Worm (Caenorhabditis elegans) whole organism, L3 larva: ENCODE measurements around the gene F49C12.1.
A peak's percentile ranks its signal among the peaks of the same experiment; 100 is the strongest.

Experiments used
- R02D3.7 ChIP-seq: fragments of 150-350 bp; optimal IDR thresholded peaks from 2 replicates; lab custom pipeline; 2014; ENCODE audit warnings: missing biosample characterization, missing genetic modification characterization
- ZK546.5 ChIP-seq: sonication (generic microtip); optimal IDR thresholded peaks from 2 replicates; lab custom pipeline; 2017; ENCODE audit warnings: missing biosample characterization, missing genetic modification characterization
- aly-2 ChIP-seq: fragments of 150-350 bp; optimal IDR thresholded peaks from 2 replicates; lab custom pipeline; 2014; ENCODE audit warnings: missing biosample characterization, missing genetic modification characterization
- ama-1 ChIP-seq: fragments of 150-350 bp; optimal IDR thresholded peaks from 2 replicates; lab custom pipeline; 2018
- ceh-16 ChIP-seq: sonication (generic microtip); optimal IDR thresholded peaks from 2 replicates; lab custom pipeline; 2017; ENCODE audit warnings: missing biosample characterization, missing genetic modification characterization
- ceh-28 ChIP-seq: fragments of 150-350 bp; optimal IDR thresholded peaks from 2 replicates; lab custom pipeline; 2014; ENCODE audit warnings: missing biosample characterization, missing genetic modification reagents, missing genetic modification characterization
- ceh-82 ChIP-seq: fragments of 150-350 bp; optimal IDR thresholded peaks from 2 replicates; lab custom pipeline; 2014; ENCODE audit warnings: missing biosample characterization, missing genetic modification characterization
- ceh-9 ChIP-seq: sonication (generic microtip); optimal IDR thresholded peaks from 2 replicates; lab custom pipeline; 2018; ENCODE audit warnings: missing biosample characterization, missing genetic modification characterization
- daf-12 ChIP-seq: fragments of 150-350 bp; optimal IDR thresholded peaks from 2 replicates; lab custom pipeline; 2014; ENCODE audit warnings: missing biosample characterization, missing genetic modification reagents, missing genetic modification characterization
- egl-27 ChIP-seq: sonication (generic microtip); optimal IDR thresholded peaks from 4 replicates; lab custom pipeline; 2017; ENCODE audit warnings: missing biosample characterization, missing genetic modification reagents, missing genetic modification characterization
- egl-5 ChIP-seq: fragments of 150-350 bp; optimal IDR thresholded peaks from 2 replicates; lab custom pipeline; 2017; ENCODE audit warnings: missing biosample characterization, missing genetic modification reagents, missing genetic modification characterization, inconsistent platforms
- elt-1 ChIP-seq: fragments of 150-350 bp; optimal IDR thresholded peaks from 2 replicates; lab custom pipeline; 2014; ENCODE audit warnings: missing biosample characterization, missing genetic modification characterization
- elt-2 ChIP-seq: sonication (generic microtip); optimal IDR thresholded peaks from 2 replicates; lab custom pipeline; 2016; ENCODE audit warnings: missing genetic modification reagents, mild to moderate bottlenecking, missing genetic modification characterization, missing compliant biosample characterization
- elt-3 ChIP-seq, 3 experiments: fragments of 150-350 bp in 1 of 3; sonication (generic microtip) in 2 of 3; optimal IDR thresholded peaks; 2 replicates in 2 of 3; 4 replicates in 1 of 3; lab custom pipeline; 2014 to 2017; ENCODE audit warnings: missing biosample characterization in 3 of 3, missing genetic modification characterization in 3 of 3
- eor-1 ChIP-seq, 2 experiments: fragments of 150-350 bp; optimal IDR thresholded peaks; 2 replicates each; lab custom pipeline; 2014 to 2018; ENCODE audit warnings: missing biosample characterization in 2 of 2, missing genetic modification characterization in 2 of 2
- fkh-10 ChIP-seq: sonication (generic microtip); optimal IDR thresholded peaks from 2 replicates; lab custom pipeline; 2017; ENCODE audit warnings: missing biosample characterization, missing genetic modification reagents, missing genetic modification characterization
- fkh-2 ChIP-seq: fragments of 150-350 bp; optimal IDR thresholded peaks from 2 replicates; lab custom pipeline; 2014; ENCODE audit warnings: missing biosample characterization, missing genetic modification reagents, missing genetic modification characterization
- fos-1 ChIP-seq: fragments of 150-350 bp; optimal IDR thresholded peaks from 2 replicates; lab custom pipeline; 2014; ENCODE audit warnings: missing biosample characterization, missing genetic modification characterization
- hmg-11 ChIP-seq: sonication (generic microtip); optimal IDR thresholded peaks from 2 replicates; lab custom pipeline; 2016; ENCODE audit warnings: missing genetic modification characterization, missing compliant biosample characterization
- jun-1 ChIP-seq: fragments of 150-350 bp; optimal IDR thresholded peaks from 2 replicates; lab custom pipeline; 2014; ENCODE audit warnings: missing biosample characterization, missing genetic modification reagents, missing genetic modification characterization
- lin-15B ChIP-seq: fragments of 150-350 bp; optimal IDR thresholded peaks from 2 replicates; lab custom pipeline; 2014; ENCODE audit warnings: missing biosample characterization, missing genetic modification characterization
- lin-39 ChIP-seq: fragments of 150-350 bp; optimal IDR thresholded peaks from 2 replicates; lab custom pipeline; 2018; ENCODE audit warnings: missing biosample characterization, missing genetic modification reagents, missing genetic modification characterization
- lsy-12 ChIP-seq: sonication (generic microtip); optimal IDR thresholded peaks from 2 replicates; lab custom pipeline; 2016; ENCODE audit warnings: mild to moderate bottlenecking, missing genetic modification characterization, missing compliant biosample characterization
- mdl-1 ChIP-seq: fragments of 150-350 bp; optimal IDR thresholded peaks from 2 replicates; lab custom pipeline; 2014; ENCODE audit warnings: missing biosample characterization, missing genetic modification characterization
- mml-1 ChIP-seq: fragments of 150-350 bp; sonication (generic microtip); optimal IDR thresholded peaks from 3 replicates; lab custom pipeline; 2014; ENCODE audit warnings: missing biosample characterization, missing genetic modification characterization
- nfya-1 ChIP-seq: sonication (generic microtip); optimal IDR thresholded peaks from 2 replicates; lab custom pipeline; 2017; ENCODE audit warnings: missing genetic modification characterization, mild to moderate bottlenecking, missing compliant biosample characterization, antibody characterized with exemption, moderate library complexity; ENCODE audit not compliant: insufficient read depth
- nhr-11 ChIP-seq: fragments of 150-350 bp; optimal IDR thresholded peaks from 2 replicates; lab custom pipeline; 2014; ENCODE audit warnings: missing biosample characterization, missing genetic modification characterization
- nhr-12 ChIP-seq: fragments of 150-350 bp; optimal IDR thresholded peaks from 2 replicates; lab custom pipeline; 2014; ENCODE audit warnings: missing biosample characterization, missing genetic modification characterization
- nhr-23 ChIP-seq: fragments of 150-350 bp; optimal IDR thresholded peaks from 2 replicates; lab custom pipeline; 2014; ENCODE audit warnings: missing biosample characterization, missing genetic modification reagents, missing genetic modification characterization
- nhr-237 ChIP-seq: fragments of 150-350 bp; optimal IDR thresholded peaks from 2 replicates; lab custom pipeline; 2014; ENCODE audit warnings: missing biosample characterization, missing genetic modification characterization
- nhr-25 ChIP-seq: sonication (generic microtip); optimal IDR thresholded peaks from 2 replicates; lab custom pipeline; 2017; ENCODE audit warnings: missing biosample characterization, missing genetic modification characterization
- nhr-28 ChIP-seq: fragments of 150-350 bp; optimal IDR thresholded peaks from 2 replicates; lab custom pipeline; 2014; ENCODE audit warnings: missing biosample characterization, missing genetic modification characterization
- nhr-43 ChIP-seq: sonication (generic microtip); optimal IDR thresholded peaks from 2 replicates; lab custom pipeline; 2016; ENCODE audit warnings: mild to moderate bottlenecking, missing genetic modification characterization, missing compliant biosample characterization; ENCODE audit not compliant: poor library complexity, severe bottlenecking
- nhr-67 ChIP-seq: fragments of 150-350 bp; optimal IDR thresholded peaks from 2 replicates; lab custom pipeline; 2014; ENCODE audit warnings: missing biosample characterization, missing genetic modification characterization
- nhr-76 ChIP-seq: fragments of 150-350 bp; sonication (generic microtip); optimal IDR thresholded peaks from 5 replicates; lab custom pipeline; 2014; ENCODE audit warnings: missing biosample characterization, missing genetic modification characterization
- nhr-77 ChIP-seq: fragments of 150-350 bp; optimal IDR thresholded peaks from 2 replicates; lab custom pipeline; 2014; ENCODE audit warnings: missing biosample characterization, missing genetic modification characterization
- pha-4 ChIP-seq: fragments of 150-350 bp; optimal IDR thresholded peaks from 2 replicates; lab custom pipeline; 2014; ENCODE audit warnings: missing biosample characterization, missing genetic modification reagents, missing genetic modification characterization
- pqm-1 ChIP-seq: fragments of 150-350 bp; optimal IDR thresholded peaks from 2 replicates; lab custom pipeline; 2017; ENCODE audit warnings: missing biosample characterization, missing genetic modification characterization, inconsistent platforms
- sea-2 ChIP-seq: fragments of 150-350 bp; sonication (generic microtip); optimal IDR thresholded peaks from 4 replicates; lab custom pipeline; 2014; ENCODE audit warnings: missing biosample characterization, missing genetic modification reagents, missing genetic modification characterization
- skn-1 ChIP-seq: fragments of 150-350 bp; optimal IDR thresholded peaks from 2 replicates; lab custom pipeline; 2014; ENCODE audit warnings: missing biosample characterization, missing genetic modification characterization
- snpc-4 ChIP-seq: fragments of 150-350 bp; optimal IDR thresholded peaks from 2 replicates; lab custom pipeline; 2014; ENCODE audit warnings: missing biosample characterization, missing genetic modification characterization
- tbx-2 ChIP-seq: sonication (generic microtip); optimal IDR thresholded peaks from 2 replicates; lab custom pipeline; 2016; ENCODE audit warnings: mild to moderate bottlenecking, missing genetic modification characterization, missing compliant biosample characterization
- unc-39 ChIP-seq: sonication (generic microtip); optimal IDR thresholded peaks from 4 replicates; lab custom pipeline; 2017; ENCODE audit warnings: missing biosample characterization, missing genetic modification characterization
- unc-62 ChIP-seq: fragments of 150-350 bp; sonication (generic microtip); optimal IDR thresholded peaks from 4 replicates; lab custom pipeline; 2014; ENCODE audit warnings: missing biosample characterization, missing genetic modification reagents, missing genetic modification characterization
- zag-1 ChIP-seq: fragments of 150-350 bp; optimal IDR thresholded peaks from 2 replicates; lab custom pipeline; 2014; ENCODE audit warnings: missing biosample characterization, missing genetic modification characterization
- ztf-11 ChIP-seq: fragments of 150-350 bp; optimal IDR thresholded peaks from 2 replicates; lab custom pipeline; 2014; ENCODE audit warnings: missing biosample characterization, missing genetic modification characterization
- ztf-4 ChIP-seq: fragments of 150-350 bp; optimal IDR thresholded peaks from 2 replicates; lab custom pipeline; 2014; ENCODE audit warnings: missing biosample characterization, missing genetic modification characterization

The F49C12.1 gene

DNA sequence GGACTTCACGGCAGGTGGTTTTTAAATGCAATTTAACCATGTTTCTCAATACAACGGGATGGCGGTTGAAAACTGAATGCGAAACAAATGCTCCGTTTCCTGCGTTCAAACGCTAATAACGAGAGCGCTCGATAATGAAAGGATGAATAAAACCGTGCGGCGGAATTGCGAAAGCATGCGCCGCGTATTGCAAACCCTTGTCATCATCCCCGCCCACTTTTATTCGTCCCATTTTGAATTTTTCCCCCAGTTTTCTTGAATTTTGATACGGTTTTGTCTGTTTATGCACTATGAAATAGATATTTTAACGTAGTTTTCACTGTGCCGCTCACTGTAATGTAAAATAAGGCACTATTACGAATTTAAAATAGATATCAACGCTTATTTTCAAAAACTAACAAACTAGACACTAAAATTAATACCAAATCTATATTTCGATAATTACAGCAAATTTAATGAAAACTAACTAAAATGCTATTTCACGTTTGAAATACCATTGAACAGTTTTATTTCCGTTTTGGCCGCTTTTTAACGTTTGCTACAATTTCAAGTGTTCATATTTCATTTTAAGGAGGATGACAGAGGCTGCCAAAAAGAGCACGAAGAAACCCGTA lies 20.0 kb upstream of the F49C12.1 start, which contains the start of the genes F49C12.9 and rpn-7:
Gene F49C12.9, minus strand, starts transcription at position 148 of the 614 bp plus-strand sequence.
Gene rpn-7, plus strand, starts transcription at position 564 of the 614 bp plus-strand sequence.
- TF ChIP-seq ztf-11 (tag; lab: Kevin White, UChicago) (no peak), sea-2 (GFP tag; lab: Kevin White, UChicago) (no peak), elt-2 (tag; lab: Kevin White, UChicago) (peak; percentile 24), egl-5 (tag; lab: Kevin White, UChicago) (peak; percentile 48), ZK546.5 (tag; lab: Kevin White, UChicago) (no peak), ama-1 (no peak), R02D3.7 (no peak), nhr-43 (tag; lab: Kevin White, UChicago) (peak; percentile 8), lsy-12 (tag; lab: Kevin White, UChicago) (no peak), tbx-2 (tag; lab: Kevin White, UChicago) (no peak), nhr-237 (tag; lab: Kevin White, UChicago) (no peak), ceh-16 (tag; lab: Kevin White, UChicago) (no peak), ceh-82 (tag; lab: Kevin White, UChicago) (no peak), pha-4 (tag; lab: Kevin White, UChicago) (peak; percentile 52), snpc-4 (peak; percentile 47), nhr-23 (tag; lab: Kevin White, UChicago) (no peak), hmg-11 (peak; percentile 68), fkh-10 (GFP tag; lab: Kevin White, UChicago) (no peak), nhr-12 (tag; lab: Kevin White, UChicago) (no peak), nhr-28 (no peak), mdl-1 (tag; lab: Kevin White, UChicago) (no peak), zag-1 (tag; lab: Kevin White, UChicago) (no peak), nhr-25 (tag; lab: Kevin White, UChicago) (no peak), ztf-4 (tag; lab: Kevin White, UChicago) (no peak), pqm-1 (tag; lab: Kevin White, UChicago) (no peak), unc-39 (tag; lab: Kevin White, UChicago) (no peak), lin-39 (tag; lab: Kevin White, UChicago) (peak; percentile 61), elt-1 (tag; lab: Kevin White, UChicago) (no peak), egl-27 (no peak), daf-12 (tag; lab: Kevin White, UChicago) (no peak), ceh-9 (tag; lab: Kevin White, UChicago) (no peak), nhr-11 (tag; lab: Kevin White, UChicago) (no peak), eor-1 (tag; optimal IDR thresholded peaks at IDR 0.05; lab: Kevin White, UChicago) (no peak), nhr-67 (tag; lab: Kevin White, UChicago) (no peak), nhr-77 (tag; lab: Kevin White, UChicago) (no peak), mml-1 (no peak), fkh-2 (no peak), ceh-28 (no peak), aly-2 (tag; lab: Kevin White, UChicago) (no peak), lin-15B (tag; lab: Kevin White, UChicago) (peak; percentile 5), elt-3 (tag; optimal IDR thresholded peaks at IDR 0.05; lab: Kevin White, UChicago) (no peak), unc-62 (GFP tag; lab: Kevin White, UChicago) (no peak), nfya-1 (tag; lab: Kevin White, UChicago) (peak; percentile 56), jun-1 (tag; lab: Kevin White, UChicago) (no peak), fos-1 (tag; lab: Kevin White, UChicago) (no peak), nhr-76 (tag; lab: Kevin White, UChicago) (no peak), skn-1 (peak; percentile 99)
